Worm (Caenorhabditis elegans) whole organism, L1 larva: ENCODE measurements around the gene clec-61.

ENCODE experiments used
- ceh-82 ChIP-seq, 3 experiments: fragments of 150-350 bp in 1 of 3; sonication (generic microtip) in 2 of 3; optimal IDR thresholded peaks; 2 replicates each; lab custom pipeline; 2014 to 2017; ENCODE audit warnings: missing biosample characterization in 3 of 3, missing genetic modification characterization in 3 of 3
- lin-13 ChIP-seq: fragments of 150-350 bp; optimal IDR thresholded peaks from 2 replicates; lab custom pipeline; 2014; ENCODE audit warnings: missing biosample characterization, missing genetic modification reagents, missing genetic modification characterization
- nhr-11 ChIP-seq: fragments of 150-350 bp; optimal IDR thresholded peaks from 2 replicates; lab custom pipeline; 2014; ENCODE audit warnings: missing biosample characterization, missing genetic modification characterization
- nhr-12 ChIP-seq: sonication (generic microtip); optimal IDR thresholded peaks from 2 replicates; lab custom pipeline; 2017; ENCODE audit warnings: missing biosample characterization, missing genetic modification characterization
- nhr-76 ChIP-seq: sonication (generic microtip); optimal IDR thresholded peaks from 2 replicates; lab custom pipeline; 2017; ENCODE audit warnings: missing biosample characterization, missing genetic modification characterization
- sptf-1 ChIP-seq: fragments of 150-350 bp; optimal IDR thresholded peaks from 2 replicates; lab custom pipeline; 2014; ENCODE audit warnings: missing biosample characterization, missing genetic modification characterization
- unc-30 ChIP-seq: sonication (generic microtip); optimal IDR thresholded peaks from 2 replicates; lab custom pipeline; 2017; ENCODE audit warnings: missing biosample characterization, missing genetic modification characterization

- TF ChIP-seq unc-30 = no peak
- TF ChIP-seq nhr-11 (tag; lab: Kevin White, UChicago) = peak; percentile 84
- no peak for TF ChIP-seq nhr-76 (tag; lab: Kevin White, UChicago)
- TF ChIP-seq sptf-1 = no peak
- TF ChIP-seq nhr-12 = no peak
- TF ChIP-seq lin-13 (GFP tag; lab: Kevin White, UChicago) = peak; percentile 52
- peak; percentile 49 to 91 (median 53) for TF ChIP-seq ceh-82 (tag; optimal IDR thresholded peaks at IDR 0.05; lab: Kevin White, UChicago)
Measured at ce11 chrII:10502491-10503063, 12.2 kb upstream of the clec-61 start, which contains the start of gene myrf-1.
